Worm (Caenorhabditis elegans) whole organism, young adult: ENCODE results near the gene kap-1.

ENCODE experiments used
- B0035.1 ChIP-seq: sonication (generic microtip); optimal IDR thresholded peaks from 2 replicates; lab custom pipeline; 2016; ENCODE audit warnings: missing genetic modification characterization, mild to moderate bottlenecking, missing compliant biosample characterization, missing genotype, missing genetic modification reagents
- B0261.1 ChIP-seq: sonication (generic microtip); optimal IDR thresholded peaks from 2 replicates; lab custom pipeline; 2016; ENCODE audit warnings: mild to moderate bottlenecking, missing genetic modification characterization, moderate library complexity, missing compliant biosample characterization
- F22D6.2 ChIP-seq: sonication (generic microtip); optimal IDR thresholded peaks from 2 replicates; lab custom pipeline; 2016; ENCODE audit warnings: mild to moderate bottlenecking, missing genetic modification characterization, missing compliant biosample characterization
- F49E8.2 ChIP-seq: sonication (generic microtip); optimal IDR thresholded peaks from 3 replicates; lab custom pipeline; 2017; ENCODE audit warnings: missing genetic modification characterization, mild to moderate bottlenecking, missing compliant biosample characterization, antibody characterized with exemption, moderate library complexity; ENCODE audit not compliant: insufficient read depth
- F52B5.7 ChIP-seq: sonication (generic microtip); optimal IDR thresholded peaks from 2 replicates; lab custom pipeline; 2016; ENCODE audit warnings: mild to moderate bottlenecking, missing genetic modification characterization, missing compliant biosample characterization
- F57A8.1 ChIP-seq: fragments of 200-800 bp; sonication (Bioruptor generic); optimal IDR thresholded peaks from 2 replicates; lab custom pipeline; 2018; ENCODE audit warnings: mild to moderate bottlenecking, missing genetic modification characterization, moderate library complexity, missing compliant biosample characterization
- F57C9.4 ChIP-seq: sonication (generic microtip); optimal IDR thresholded peaks from 2 replicates; lab custom pipeline; 2017; ENCODE audit warnings: mild to moderate bottlenecking, missing genetic modification characterization, missing compliant biosample characterization
- T07F8.4 ChIP-seq: sonication (generic microtip); optimal IDR thresholded peaks from 2 replicates; lab custom pipeline; 2016; ENCODE audit warnings: mild to moderate bottlenecking, missing genetic modification characterization, moderate library complexity, missing compliant biosample characterization
- T26A5.8 ChIP-seq: sonication (generic microtip); optimal IDR thresholded peaks from 2 replicates; lab custom pipeline; 2016; ENCODE audit warnings: missing genetic modification characterization, missing compliant biosample characterization
- Y56A3A.18 ChIP-seq: fragments of 200-800 bp; sonication (Bioruptor generic); IDR thresholded peaks from 2 replicates; pipeline ENCODE4 v1.3.6; 2022; ENCODE audit warnings: missing genetic modification reagents, missing genetic modification characterization, missing compliant biosample characterization
- Y95B8A.8 ChIP-seq: fragments of 200-800 bp; sonication (Bioruptor generic); IDR thresholded peaks from 2 replicates; pipeline ENCODE4 v1.3.6; 2022; ENCODE audit warnings: missing genetic modification reagents, missing genetic modification characterization, missing compliant biosample characterization
- ZK185.1 ChIP-seq: sonication (generic microtip); optimal IDR thresholded peaks from 2 replicates; lab custom pipeline; 2016; ENCODE audit warnings: mild to moderate bottlenecking, missing genetic modification characterization, missing compliant biosample characterization; ENCODE audit not compliant: poor library complexity, severe bottlenecking
- aptf-2 ChIP-seq: fragments of 200-800 bp; sonication (Bioruptor generic); conservative IDR thresholded peaks from 2 replicates; pipeline ENCODE4 v1.3.6; 2022; ENCODE audit warnings: missing genetic modification reagents, missing genetic modification characterization, missing compliant biosample characterization
- aptf-3 ChIP-seq: fragments of 200-800 bp; sonication (Bioruptor generic); IDR thresholded peaks from 2 replicates; pipeline ENCODE4 v1.3.6; 2022; ENCODE audit warnings: missing genetic modification characterization, missing compliant biosample characterization
- attf-3 ChIP-seq: fragments of 200-800 bp; sonication (Bioruptor generic); conservative IDR thresholded peaks from 2 replicates; pipeline ENCODE4 v1.3.6; 2022; ENCODE audit warnings: missing genetic modification reagents, missing genetic modification characterization, missing compliant biosample characterization
- attf-5 ChIP-seq: fragments of 200-800 bp; sonication (Bioruptor generic); optimal IDR thresholded peaks from 2 replicates; lab custom pipeline; 2018; ENCODE audit warnings: mild to moderate bottlenecking, missing genetic modification characterization, missing compliant biosample characterization
- attf-6 ChIP-seq: fragments of 200-800 bp; sonication (Bioruptor generic); IDR thresholded peaks from 2 replicates; pipeline ENCODE4 v1.3.6; 2022; ENCODE audit warnings: missing genetic modification reagents, missing genetic modification characterization, missing compliant biosample characterization
- ccch-3 ChIP-seq: fragments of 200-800 bp; sonication (Bioruptor generic); optimal IDR thresholded peaks from 2 replicates; lab custom pipeline; 2018; ENCODE audit warnings: mild to moderate bottlenecking, missing genetic modification characterization, missing compliant biosample characterization
- ceh-40 ChIP-seq: fragments of 200-800 bp; sonication (Bioruptor generic); IDR thresholded peaks from 2 replicates; pipeline ENCODE4 v1.3.6; 2022; ENCODE audit warnings: missing genetic modification characterization, missing compliant biosample characterization
- ceh-79 ChIP-seq: sonication (generic microtip); optimal IDR thresholded peaks from 2 replicates; lab custom pipeline; 2017; ENCODE audit warnings: mild to moderate bottlenecking, missing genetic modification characterization, missing compliant biosample characterization
- dpl-1 ChIP-seq: fragments of 150-350 bp; optimal IDR thresholded peaks from 2 replicates; lab custom pipeline; 2014; ENCODE audit warnings: missing biosample characterization, missing genetic modification reagents, missing genetic modification characterization
- egl-44 ChIP-seq: fragments of 200-800 bp; sonication (Bioruptor generic); IDR thresholded peaks from 2 replicates; pipeline ENCODE4 v1.3.6; 2022; ENCODE audit warnings: missing genetic modification reagents, missing genetic modification characterization, missing compliant biosample characterization
- ekl-4 ChIP-seq: fragments of 200-800 bp; sonication (Bioruptor generic); IDR thresholded peaks from 2 replicates; pipeline ENCODE4 v1.3.6; 2022; ENCODE audit warnings: missing genetic modification reagents, missing genetic modification characterization, missing compliant biosample characterization
- him-1 ChIP-seq: sonication (generic microtip); optimal IDR thresholded peaks from 2 replicates; lab custom pipeline; 2016; ENCODE audit warnings: missing genotype, missing genetic modification reagents, missing genetic modification characterization, missing compliant biosample characterization
- let-526 ChIP-seq: fragments of 200-800 bp; sonication (Bioruptor generic); IDR thresholded peaks from 2 replicates; pipeline ENCODE4 v1.3.6; 2022; ENCODE audit warnings: missing genetic modification reagents, missing genetic modification characterization, missing compliant biosample characterization
- lin-26 ChIP-seq: fragments of 200-800 bp; sonication (Bioruptor generic); IDR thresholded peaks from 2 replicates; pipeline ENCODE4 v1.3.6; 2022; ENCODE audit warnings: missing genetic modification reagents, missing genetic modification characterization, missing compliant biosample characterization
- lin-35 ChIP-seq, 3 experiments: fragments of 150-350 bp in 2 of 3; sonication (generic microtip) in 1 of 3; optimal IDR thresholded peaks; 2 replicates each; lab custom pipeline; 2014 to 2018; ENCODE audit warnings: missing biosample characterization in 3 of 3, missing genetic modification characterization in 3 of 3, missing genetic modification reagents in 3 of 3
- lin-40 ChIP-seq: sonication (generic microtip); optimal IDR thresholded peaks from 2 replicates; lab custom pipeline; 2016; ENCODE audit warnings: missing genetic modification characterization, mild to moderate bottlenecking, missing compliant biosample characterization, missing genotype, missing genetic modification reagents
- lin-54 ChIP-seq: fragments of 200-800 bp; sonication (Bioruptor generic); optimal IDR thresholded peaks from 2 replicates; lab custom pipeline; 2018; ENCODE audit warnings: mild to moderate bottlenecking, missing genetic modification characterization, missing compliant biosample characterization
- madf-8 ChIP-seq: fragments of 200-800 bp; sonication (Bioruptor generic); conservative IDR thresholded peaks from 2 replicates; pipeline ENCODE4 v1.3.6; 2022; ENCODE audit warnings: missing genetic modification reagents, missing genetic modification characterization, missing compliant biosample characterization
- mcd-1 ChIP-seq: fragments of 200-800 bp; sonication (Bioruptor generic); IDR thresholded peaks from 2 replicates; pipeline ENCODE4 v1.3.6; 2022; ENCODE audit warnings: missing genetic modification reagents, missing genetic modification characterization, missing compliant biosample characterization
- nfya-2 ChIP-seq: fragments of 200-800 bp; sonication (Bioruptor generic); IDR thresholded peaks from 2 replicates; pipeline ENCODE4 v1.3.6; 2022; ENCODE audit warnings: missing genetic modification reagents, missing genetic modification characterization, missing compliant biosample characterization
- nhr-120 ChIP-seq: fragments of 200-800 bp; sonication (Bioruptor generic); IDR thresholded peaks from 2 replicates; pipeline ENCODE4 v1.3.6; 2022; ENCODE audit warnings: missing genetic modification characterization, missing compliant biosample characterization
- nhr-179 ChIP-seq: sonication (generic microtip); optimal IDR thresholded peaks from 2 replicates; lab custom pipeline; 2016; ENCODE audit warnings: mild to moderate bottlenecking, missing genetic modification characterization, missing compliant biosample characterization
- nhr-27 ChIP-seq: fragments of 200-800 bp; sonication (Bioruptor generic); optimal IDR thresholded peaks from 2 replicates; lab custom pipeline; 2018; ENCODE audit warnings: mild to moderate bottlenecking, missing genetic modification characterization, moderate library complexity, missing compliant biosample characterization
- nhr-80 ChIP-seq: sonication (generic microtip); optimal IDR thresholded peaks from 2 replicates; lab custom pipeline; 2016; ENCODE audit warnings: missing genetic modification characterization, missing compliant biosample characterization
- nhr-90 ChIP-seq: sonication (generic microtip); optimal IDR thresholded peaks from 2 replicates; lab custom pipeline; 2016; ENCODE audit warnings: missing genotype, mild to moderate bottlenecking, missing genetic modification characterization, missing compliant biosample characterization
- pha-4 ChIP-seq: fragments of 150-350 bp; sonication (generic microtip); optimal IDR thresholded peaks from 2 replicates; lab custom pipeline; 2014; ENCODE audit warnings: missing biosample characterization, missing genetic modification reagents, missing genetic modification characterization
- rec-8 ChIP-seq, 2 experiments: sonication (generic microtip); optimal IDR thresholded peaks; 2 replicates each; lab custom pipeline; 2016; ENCODE audit warnings: mild to moderate bottlenecking in 2 of 2, missing genetic modification characterization in 2 of 2, missing genetic modification reagents in 2 of 2, missing genotype in 2 of 2, missing biosample characterization in 1 of 2, missing compliant biosample characterization in 1 of 2, moderate library complexity in 1 of 2
- rpc-1 ChIP-seq, 2 experiments: fragments of 150-350 bp in 1 of 2; sonication (generic microtip) in 1 of 2; optimal IDR thresholded peaks; 2 replicates each; lab custom pipeline; 2014 to 2018; ENCODE audit warnings: missing biosample characterization in 1 of 2, missing genetic modification characterization in 1 of 2, missing genetic modification reagents in 1 of 2, missing genotype in 1 of 2
- sea-2 ChIP-seq: fragments of 200-800 bp; sonication (Bioruptor generic); IDR thresholded peaks from 2 replicates; pipeline ENCODE4 v1.3.6; 2022; ENCODE audit warnings: missing genetic modification characterization, missing compliant biosample characterization
- snpc-1.3 ChIP-seq: sonication (generic microtip); optimal IDR thresholded peaks from 2 replicates; lab custom pipeline; 2017; ENCODE audit warnings: missing genetic modification characterization, mild to moderate bottlenecking, missing compliant biosample characterization, antibody characterized with exemption, moderate library complexity, missing genotype, missing genetic modification reagents; ENCODE audit not compliant: insufficient read depth
- sptf-2 ChIP-seq: fragments of 200-800 bp; sonication (Bioruptor generic); optimal IDR thresholded peaks from 2 replicates; lab custom pipeline; 2018; ENCODE audit warnings: mild to moderate bottlenecking, missing genetic modification characterization, missing compliant biosample characterization
- tbx-9 ChIP-seq: sonication (generic microtip); optimal IDR thresholded peaks from 2 replicates; lab custom pipeline; 2016; ENCODE audit warnings: borderline replicate concordance, missing genetic modification characterization, inconsistent platforms, missing compliant biosample characterization
- unc-130 ChIP-seq: sonication (generic microtip); optimal IDR thresholded peaks from 2 replicates; lab custom pipeline; 2016; ENCODE audit warnings: missing genetic modification reagents, missing genetic modification characterization, missing compliant biosample characterization
- xnd-1 ChIP-seq: sonication (generic microtip); optimal IDR thresholded peaks from 2 replicates; lab custom pipeline; 2016; ENCODE audit warnings: missing genotype, missing genetic modification reagents, missing genetic modification characterization, missing compliant biosample characterization
- zim-3 ChIP-seq: sonication (generic microtip); optimal IDR thresholded peaks from 2 replicates; lab custom pipeline; 2017; ENCODE audit warnings: mild to moderate bottlenecking, missing genetic modification characterization, moderate library complexity, missing compliant biosample characterization
- ztf-6 ChIP-seq: fragments of 200-800 bp; sonication (Bioruptor generic); IDR thresholded peaks from 2 replicates; pipeline ENCODE4 v1.3.6; 2022; ENCODE audit warnings: missing genetic modification reagents, missing genetic modification characterization, missing compliant biosample characterization

The kap-1 gene

ce11 chrIII:7369394-7370024 lies 30.9 kb downstream of the kap-1 start (continued):
- TF ChIP-seq dpl-1 (GFP tag; lab: Kevin White, UChicago) (no peak), zim-3 (no peak), F57A8.1 (GFP tag; lab: Kevin White, UChicago) (no peak), sea-2 (GFP tag; lab: Robert Waterston, UW) (no peak), ceh-40 (GFP tag; lab: Robert Waterston, UW) (0 out of 2 replicates have a peak, but pooled peaks have one; percentile 9), ceh-79 (tag; lab: Kevin White, UChicago) (no peak), attf-5 (GFP tag; lab: Kevin White, UChicago) (no peak), nhr-90 (tag; lab: Kevin White, UChicago) (no peak), aptf-2 (GFP tag; lab: Robert Waterston, UW) (no peak), nhr-80 (tag; lab: Kevin White, UChicago) (no peak), ztf-6 (no peak), nhr-120 (GFP tag; lab: Robert Waterston, UW) (no peak), F22D6.2 (tag; lab: Kevin White, UChicago) (no peak), nfya-2 (GFP tag; lab: Robert Waterston, UW) (no peak), Y56A3A.18 (GFP tag; lab: Robert Waterston, UW) (0 out of 2 replicates have a peak, but pooled peaks have one; percentile 47), ccch-3 (GFP tag; lab: Kevin White, UChicago) (no peak), xnd-1 (no peak), lin-35 (GFP tag; optimal IDR thresholded peaks at IDR 0.05; lab: Kevin White, UChicago) (no peak), rec-8 (tag; optimal IDR thresholded peaks at IDR 0.05; lab: Kevin White, UChicago) (no peak), T07F8.4 (tag; lab: Kevin White, UChicago) (no peak), lin-40 (tag; lab: Kevin White, UChicago) (peak; percentile 48), F49E8.2 (tag; lab: Kevin White, UChicago) (no peak), unc-130 (GFP tag; lab: Kevin White, UChicago) (no peak), F52B5.7 (tag; lab: Kevin White, UChicago) (no peak), tbx-9 (tag; lab: Kevin White, UChicago) (no peak), F57C9.4 (tag; lab: Kevin White, UChicago) (peak; percentile 45), Y95B8A.8 (GFP tag; lab: Robert Waterston, UW) (0 out of 2 replicates have a peak, but pooled peaks have one; percentile 11), sptf-2 (no peak), aptf-3 (GFP tag; lab: Robert Waterston, UW) (no peak), mcd-1 (GFP tag; lab: Robert Waterston, UW) (no peak), pha-4 (tag; lab: Kevin White, UChicago) (no peak), rpc-1 (optimal IDR thresholded peaks at IDR 0.05; lab: Kevin White, UChicago) (no peak), rpc-1 (tag; optimal IDR thresholded peaks at IDR 0.05; lab: Kevin White, UChicago) (no peak), ekl-4 (no peak), him-1 (tag; lab: Kevin White, UChicago) (no peak), madf-8 (GFP tag; lab: Robert Waterston, UW) (no peak), egl-44 (no peak), B0035.1 (tag; lab: Kevin White, UChicago) (no peak), lin-54 (GFP tag; lab: Kevin White, UChicago) (no peak), attf-6 (GFP tag; lab: Robert Waterston, UW) (no peak), attf-3 (no peak), B0261.1 (no peak), nhr-179 (no peak), snpc-1.3 (tag; lab: Kevin White, UChicago) (no peak), let-526 (GFP tag; lab: Robert Waterston, UW) (no peak), T26A5.8 (tag; lab: Kevin White, UChicago) (peak; percentile 21), nhr-27 (tag; lab: Kevin White, UChicago) (no peak), ZK185.1 (tag; lab: Kevin White, UChicago) (no peak), lin-26 (GFP tag; lab: Robert Waterston, UW) (peak; percentile 14; the same call in 1 of the 2 replicates)
